Worm (Caenorhabditis elegans): Measurements from ENCODE around the gene kqt-3.

kqt-3 gene

ce11 chrII:13681063-13681462 lies 15.0 kb upstream of the kqt-3 start:
- TF ChIP-seq blmp-1 (tag; optimal IDR thresholded peaks at IDR 0.05) (peak; percentile 90), sox-4 (tag; optimal IDR thresholded peaks at IDR 0.05) (no peak), snu-23 (GFP tag; optimal IDR thresholded peaks at IDR 0.05) (peak; percentile 66), unc-130 (tag; optimal IDR thresholded peaks at IDR 0.05) (peak; percentile 83), sptf-1 (tag; optimal IDR thresholded peaks at IDR 0.05) (no peak), dpl-1 (GFP tag; optimal IDR thresholded peaks at IDR 0.05) (peak in 1 of 3 experiments; percentile 16), mep-1 (tag; optimal IDR thresholded peaks at IDR 0.05) (peak; percentile 13), tbx-2 (tag; optimal IDR thresholded peaks at IDR 0.05) (peak; percentile 54), vab-15 (tag; optimal IDR thresholded peaks at IDR 0.05) (peak; percentile 95), zag-1 (tag; optimal IDR thresholded peaks at IDR 0.05) (no peak), lin-35 (GFP tag; optimal IDR thresholded peaks at IDR 0.05) (peak in 1 of 2 experiments; percentile 73), mef-2 (tag; optimal IDR thresholded peaks at IDR 0.05) (peak; percentile 14), efl-1 (optimal IDR thresholded peaks at IDR 0.05) (no peak), efl-1 (GFP tag; optimal IDR thresholded peaks at IDR 0.05 in 1 of 2) (peak in 1 of 2 experiments; percentile 94), C16A3.4 (tag; optimal IDR thresholded peaks at IDR 0.05) (peak; percentile 18), unc-62 (GFP tag; optimal IDR thresholded peaks at IDR 0.05) (no peak), mdl-1 (tag; optimal IDR thresholded peaks at IDR 0.05) (peak in 1 of 2 experiments; percentile 93), nhr-85 (tag) (peak; percentile 93), egl-27 (tag; optimal IDR thresholded peaks at IDR 0.05) (no peak), elt-3 (tag; optimal IDR thresholded peaks at IDR 0.05) (peak; percentile 26 to 96 (median 75)), nhr-90 (tag; optimal IDR thresholded peaks at IDR 0.05; ENCODE audit: poor library complexity) (peak; percentile 77), nhr-19 (GFP tag; conservative IDR thresholded peaks at IDR 0.05) (peak; percentile 63), nhr-20 (tag; optimal IDR thresholded peaks at IDR 0.05) (peak; percentile 86), lsy-2 (tag; optimal IDR thresholded peaks at IDR 0.05) (peak in 1 of 2 experiments; percentile 42), nhr-71 (tag; optimal IDR thresholded peaks at IDR 0.05) (peak; percentile 79), F16B12.6 (tag; optimal IDR thresholded peaks at IDR 0.05) (no peak), pag-3 (tag; optimal IDR thresholded peaks at IDR 0.05; ENCODE audit: borderline replicate concordance, insufficient read depth) (no peak)

DNA sequence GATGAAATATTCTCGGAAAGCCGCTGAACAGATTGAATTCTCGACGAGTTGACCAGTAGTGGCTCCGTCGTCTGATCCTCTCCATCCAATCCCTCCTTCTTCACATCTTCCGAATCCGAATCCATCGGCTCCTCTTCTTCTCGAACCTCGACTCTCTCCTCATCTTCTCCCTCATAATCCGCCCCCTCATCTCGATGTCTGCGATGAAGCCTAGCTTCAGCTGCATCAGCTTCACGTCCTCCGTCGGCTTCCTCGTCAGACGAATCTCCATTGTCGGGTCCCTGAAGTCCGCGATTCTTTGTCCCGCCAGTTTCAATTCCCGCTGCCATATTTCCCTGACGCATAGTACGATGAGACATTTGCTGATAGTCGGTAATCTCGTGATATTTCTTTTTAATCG lies 10.5 kb upstream of the kqt-3 start:
- TF ChIP-seq nhr-85 (tag) (peak; percentile 0), F16B12.6 (tag; optimal IDR thresholded peaks at IDR 0.05) (no peak)

- TF ChIP-seq Y116A8C.19 (tag; optimal IDR thresholded peaks at IDR 0.05; ENCODE audit: borderline replicate concordance) (no peak), zag-1 (tag; optimal IDR thresholded peaks at IDR 0.05) (no peak), tbx-2 (tag; optimal IDR thresholded peaks at IDR 0.05) (peak; percentile 16), xbp-1 (tag; optimal IDR thresholded peaks at IDR 0.05) (peak; percentile 1), lin-35 (GFP tag; optimal IDR thresholded peaks at IDR 0.05) (peak; percentile 35 to 53), mep-1 (tag; optimal IDR thresholded peaks at IDR 0.05) (peak; percentile 73), nhr-71 (tag; optimal IDR thresholded peaks at IDR 0.05) (peak; percentile 45), lin-39 (tag; optimal IDR thresholded peaks at IDR 0.05) (peak; percentile 19), efl-1 (optimal IDR thresholded peaks at IDR 0.05) (peak; percentile 53 to 63), efl-1 (GFP tag; optimal IDR thresholded peaks at IDR 0.05 in 1 of 2) (peak; percentile 61 to 94), fkh-4 (tag; optimal IDR thresholded peaks at IDR 0.05; ENCODE audit: borderline replicate concordance) (no peak), snpc-4 (tag; optimal IDR thresholded peaks at IDR 0.05) (peak; percentile 53), aha-1 (tag; optimal IDR thresholded peaks at IDR 0.05) (no peak), nhr-19 (GFP tag; conservative IDR thresholded peaks at IDR 0.05) (peak; percentile 30; the same call in 1 of the 2 replicates), nhr-20 (tag; optimal IDR thresholded peaks at IDR 0.05) (peak; percentile 26), F16B12.6 (tag; optimal IDR thresholded peaks at IDR 0.05) (peak; percentile 92), lsy-2 (tag; optimal IDR thresholded peaks at IDR 0.05) (peak; percentile 63 to 69), dpl-1 (GFP tag; optimal IDR thresholded peaks at IDR 0.05) (peak; percentile 16 to 67 (median 48)), snu-23 (GFP tag; optimal IDR thresholded peaks at IDR 0.05) (peak; percentile 35), sup-37 (GFP tag; optimal IDR thresholded peaks at IDR 0.05) (no peak), ceh-82 (tag; optimal IDR thresholded peaks at IDR 0.05) (peak in 1 of 3 experiments; percentile 6), nhr-47 (tag; optimal IDR thresholded peaks at IDR 0.05) (peak; percentile 49)
Observed at ce11 chrII:13694712-13695111, 1.4 kb upstream of the kqt-3 start, which contains the start of gene rpoa-1. rpoa-1 (minus strand) TSS chrII:13694795.
